Worm (Caenorhabditis elegans) whole organism, L2 larva: Measurements from ENCODE around the gene C50E3.13.

Source experiments
- C34F6.9 ChIP-seq: fragments of 150-350 bp; optimal IDR thresholded peaks from 2 replicates; lab custom pipeline; 2014; ENCODE audit warnings: missing biosample characterization, missing genetic modification characterization
- F13H6.1 ChIP-seq: sonication (generic microtip); optimal IDR thresholded peaks from 2 replicates; lab custom pipeline; 2016; ENCODE audit warnings: missing genetic modification characterization, missing compliant biosample characterization
- R02D3.7 ChIP-seq: fragments of 150-350 bp; optimal IDR thresholded peaks from 2 replicates; lab custom pipeline; 2014; ENCODE audit warnings: missing biosample characterization, missing genetic modification characterization
- Y55F3AM.14 ChIP-seq: fragments of 200-800 bp; sonication (Bioruptor generic); optimal IDR thresholded peaks from 2 replicates; lab custom pipeline; 2018; ENCODE audit warnings: mild to moderate bottlenecking, missing genetic modification characterization, missing compliant biosample characterization
- ama-1 ChIP-seq: fragments of 150-350 bp; optimal IDR thresholded peaks from 2 replicates; lab custom pipeline; 2018; ENCODE audit warnings: inconsistent platforms
- blmp-1 ChIP-seq: sonication (generic microtip); optimal IDR thresholded peaks from 2 replicates; lab custom pipeline; 2017; ENCODE audit warnings: missing genetic modification characterization, mild to moderate bottlenecking, missing compliant biosample characterization, antibody characterized with exemption, moderate library complexity; ENCODE audit not compliant: insufficient read depth
- ceh-16 ChIP-seq: fragments of 150-350 bp; optimal IDR thresholded peaks from 2 replicates; lab custom pipeline; 2014; ENCODE audit warnings: missing biosample characterization, missing genetic modification characterization
- ceh-82 ChIP-seq: fragments of 150-350 bp; optimal IDR thresholded peaks from 2 replicates; lab custom pipeline; 2014; ENCODE audit warnings: missing biosample characterization, missing genetic modification characterization
- crh-2 ChIP-seq: sonication (generic microtip); optimal IDR thresholded peaks from 2 replicates; lab custom pipeline; 2017; ENCODE audit warnings: missing biosample characterization, missing genetic modification characterization
- dmd-4 ChIP-seq: sonication (generic microtip); optimal IDR thresholded peaks from 2 replicates; lab custom pipeline; 2017; ENCODE audit warnings: missing biosample characterization, missing genetic modification characterization
- elt-1 ChIP-seq: fragments of 150-350 bp; optimal IDR thresholded peaks from 2 replicates; lab custom pipeline; 2014; ENCODE audit warnings: missing biosample characterization, missing genetic modification characterization
- elt-3 ChIP-seq: sonication (generic microtip); optimal IDR thresholded peaks from 2 replicates; lab custom pipeline; 2017; ENCODE audit warnings: missing biosample characterization, missing genetic modification characterization
- fos-1 ChIP-seq: fragments of 150-350 bp; optimal IDR thresholded peaks from 2 replicates; lab custom pipeline; 2014; ENCODE audit warnings: missing biosample characterization, missing genetic modification characterization
- gmeb-1 ChIP-seq: fragments of 150-350 bp; optimal IDR thresholded peaks from 2 replicates; lab custom pipeline; 2014; ENCODE audit warnings: missing biosample characterization, missing genetic modification characterization
- mab-5 ChIP-seq: fragments of 150-350 bp; optimal IDR thresholded peaks from 2 replicates; lab custom pipeline; 2014; ENCODE audit warnings: missing biosample characterization, missing genetic modification characterization
- mbf-1 ChIP-seq: sonication (generic microtip); optimal IDR thresholded peaks from 2 replicates; lab custom pipeline; 2017; ENCODE audit warnings: missing biosample characterization, missing genetic modification characterization
- mdl-1 ChIP-seq, 2 experiments: fragments of 150-350 bp in 1 of 2; sonication (generic microtip) in 1 of 2; optimal IDR thresholded peaks; 2 replicates each; lab custom pipeline; 2017; ENCODE audit warnings: missing biosample characterization in 2 of 2, missing genetic modification characterization in 2 of 2
- nhr-11 ChIP-seq: fragments of 150-350 bp; optimal IDR thresholded peaks from 2 replicates; lab custom pipeline; 2014; ENCODE audit warnings: missing biosample characterization, missing genetic modification characterization
- nhr-12 ChIP-seq: fragments of 150-350 bp; optimal IDR thresholded peaks from 2 replicates; lab custom pipeline; 2014; ENCODE audit warnings: missing biosample characterization, missing genetic modification characterization
- nhr-129 ChIP-seq: fragments of 150-350 bp; optimal IDR thresholded peaks from 2 replicates; lab custom pipeline; 2014; ENCODE audit warnings: missing biosample characterization, missing genetic modification characterization
- nhr-23 ChIP-seq: fragments of 150-350 bp; optimal IDR thresholded peaks from 2 replicates; lab custom pipeline; 2014; ENCODE audit warnings: missing biosample characterization, missing genetic modification reagents, missing genetic modification characterization
- nhr-237 ChIP-seq: fragments of 150-350 bp; optimal IDR thresholded peaks from 2 replicates; lab custom pipeline; 2014; ENCODE audit warnings: missing biosample characterization, missing genetic modification characterization
- nhr-6 ChIP-seq: fragments of 150-350 bp; optimal IDR thresholded peaks from 2 replicates; lab custom pipeline; 2014; ENCODE audit warnings: missing biosample characterization, missing genetic modification characterization
- nhr-77 ChIP-seq: fragments of 150-350 bp; optimal IDR thresholded peaks from 2 replicates; lab custom pipeline; 2014; ENCODE audit warnings: missing biosample characterization, missing genetic modification characterization
- peb-1 ChIP-seq: fragments of 150-350 bp; optimal IDR thresholded peaks from 2 replicates; lab custom pipeline; 2014; ENCODE audit warnings: missing biosample characterization, missing genetic modification characterization
- sem-4 ChIP-seq: fragments of 150-350 bp; optimal IDR thresholded peaks from 2 replicates; lab custom pipeline; 2014; ENCODE audit warnings: missing biosample characterization, missing genetic modification reagents, missing genetic modification characterization
- skn-1 ChIP-seq: sonication (generic microtip); optimal IDR thresholded peaks from 2 replicates; lab custom pipeline; 2017; ENCODE audit warnings: missing biosample characterization, missing genetic modification characterization
- sma-3 ChIP-seq: sonication (generic microtip); optimal IDR thresholded peaks from 2 replicates; lab custom pipeline; 2016; ENCODE audit warnings: missing genetic modification reagents, missing genetic modification characterization, missing compliant biosample characterization
- sma-9 ChIP-seq, 2 experiments: fragments of 150-350 bp in 1 of 2; sonication (generic microtip) in 1 of 2; optimal IDR thresholded peaks; 2 replicates each; lab custom pipeline; 2014 to 2016; ENCODE audit warnings: missing genetic modification characterization in 2 of 2, mild to moderate bottlenecking in 1 of 2, missing biosample characterization in 1 of 2, missing compliant biosample characterization in 1 of 2, missing genetic modification reagents in 1 of 2, moderate library complexity in 1 of 2
- ztf-11 ChIP-seq: sonication (generic microtip); optimal IDR thresholded peaks from 2 replicates; lab custom pipeline; 2017; ENCODE audit warnings: missing biosample characterization, missing genetic modification characterization

The C50E3.13 gene

ce11 chrV:7612044-7612443 lies 12.0 kb downstream of the C50E3.13 start, which contains the start of gene clec-215:
clec-215 (plus strand) TSS chrV:7612344.
- TF ChIP-seq blmp-1 (no peak), fos-1 (no peak), mbf-1 (tag; lab: Kevin White, UChicago) (no peak), gmeb-1 (tag; lab: Kevin White, UChicago) (no peak), nhr-12 (no peak), elt-3 (no peak), C34F6.9 (no peak), sma-9 (GFP tag; optimal IDR thresholded peaks at IDR 0.05; lab: Kevin White, UChicago) (no peak), sma-9 (tag; optimal IDR thresholded peaks at IDR 0.05; lab: Kevin White, UChicago) (no peak)

- TF ChIP-seq sma-3 (GFP tag; lab: Kevin White, UChicago) (no peak), skn-1 (no peak), mab-5 (tag; lab: Kevin White, UChicago) (no peak), nhr-11 (tag; lab: Kevin White, UChicago) (no peak), mdl-1 (tag; optimal IDR thresholded peaks at IDR 0.05; lab: Kevin White, UChicago) (no peak), Y55F3AM.14 (GFP tag; lab: Kevin White, UChicago) (no peak), ztf-11 (tag; lab: Kevin White, UChicago) (no peak), ama-1 (lab: Kevin White, UChicago) (no peak), elt-3 (no peak)
- TF ChIP-seq, all 48 proteins: peak for 0
These were observed 14.2 kb downstream of the C50E3.13 start, which contains the start of the genes folt-3 and clec-214 for ce11 chrV:7609698-7610420. folt-3 (minus strand) TSS chrV:7609748. clec-214 (plus strand) TSS chrV:7610370.

ce11 chrV:7604858-7605257 lies 19.2 kb downstream of the C50E3.13 start, which contains the start of gene clec-213:
clec-213 (plus strand) TSS chrV:7605158.
- no peak for TF ChIP-seq nhr-77 (tag; lab: Kevin White, UChicago)
- TF ChIP-seq elt-1 = no peak
- TF ChIP-seq ceh-82 (tag; lab: Kevin White, UChicago) = no peak
- no peak for TF ChIP-seq ceh-16 (tag; lab: Kevin White, UChicago)
- TF ChIP-seq nhr-6 = no peak
- TF ChIP-seq F13H6.1 (tag; lab: Kevin White, UChicago) = no peak
- no peak for TF ChIP-seq nhr-129 (tag; lab: Kevin White, UChicago)
- no peak for TF ChIP-seq nhr-237 (tag; lab: Kevin White, UChicago)
- TF ChIP-seq Y55F3AM.14 (GFP tag; lab: Kevin White, UChicago) = no peak

- TF ChIP-seq nhr-11 (tag; lab: Kevin White, UChicago) (no peak), blmp-1 (no peak), mdl-1 (tag; optimal IDR thresholded peaks at IDR 0.05; lab: Kevin White, UChicago) (no peak), dmd-4 (tag; lab: Kevin White, UChicago) (no peak), nhr-6 (no peak), sem-4 (no peak), nhr-23 (tag; lab: Kevin White, UChicago) (no peak), crh-2 (tag; lab: Kevin White, UChicago) (no peak)
These were observed 20.6 kb downstream of the C50E3.13 start, which contains the start of gene C50E3.11 for ce11 chrV:7603404-7603803. C50E3.11 (minus strand) TSS chrV:7603486.

ce11 chrV:7601443-7601842 lies 22.6 kb downstream of the C50E3.13 start, which contains the start of gene scl-26:
scl-26 (minus strand) TSS chrV:7601543.
- no peak for TF ChIP-seq skn-1
- TF ChIP-seq, all 48 proteins: peak for 0

- no peak for TF ChIP-seq fos-1
- no peak for TF ChIP-seq C34F6.9
- TF ChIP-seq peb-1 (tag; lab: Kevin White, UChicago) = no peak
- TF ChIP-seq ceh-16 (tag; lab: Kevin White, UChicago) = no peak
- TF ChIP-seq mbf-1 (tag; lab: Kevin White, UChicago) = no peak
- TF ChIP-seq mdl-1 (tag; optimal IDR thresholded peaks at IDR 0.05; lab: Kevin White, UChicago) = no peak
- TF ChIP-seq R02D3.7 (tag; lab: Kevin White, UChicago) = no peak
These were observed 23.9 kb downstream of the C50E3.13 start, which contains the start of gene C50E3.9 for ce11 chrV:7600149-7600548. C50E3.9 (minus strand) TSS chrV:7600249.
